Fruit fly (Drosophila melanogaster): ENCODE results near the gene CG17129.

CG17129 gene

DNA sequence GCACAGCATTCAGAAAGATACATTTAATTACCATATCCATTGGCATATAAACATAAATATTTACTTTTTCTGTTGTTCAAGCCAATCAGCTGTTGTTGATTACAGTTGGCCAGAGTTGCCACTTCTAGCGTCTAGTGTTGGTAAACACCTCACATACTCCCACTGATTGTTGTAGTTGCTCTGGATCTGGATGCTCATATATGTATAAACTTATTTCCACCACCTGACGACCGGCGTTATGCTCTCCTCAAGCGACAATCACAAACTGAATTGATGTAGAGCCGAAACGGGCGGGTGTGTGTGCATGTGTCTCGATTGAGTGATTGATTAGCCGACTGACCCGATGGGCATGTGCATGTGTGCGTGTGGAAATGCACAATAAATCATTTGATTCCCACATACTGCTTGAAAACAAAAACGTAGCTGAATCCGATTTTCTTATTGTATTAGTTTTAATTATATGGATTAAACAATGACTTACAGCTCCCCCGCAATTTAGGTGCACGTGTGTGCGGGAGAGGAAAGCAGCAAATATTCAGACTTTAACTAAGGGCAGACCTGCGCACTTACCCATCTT, 1.8 kb upstream of the CG17129 start (continued):
- TF ChIP-seq fu2 (GFP tag; optimal IDR thresholded peaks at IDR 0.05) (peak; percentile 37), BtbVII (GFP tag; optimal IDR thresholded peaks at IDR 0.05) (peak; percentile 45), Doc3 (GFP tag; IDR thresholded peaks at IDR 0.05; ENCODE audit: partially characterized antibody) (0 out of 3 replicates have a peak, but pooled peaks have one; percentile 20), zf30C (GFP tag; optimal IDR thresholded peaks at IDR 0.05) (peak; percentile 4), CG7839 (tag; optimal IDR thresholded peaks at IDR 0.05) (peak; percentile 20), HLH54F (GFP tag; optimal IDR thresholded peaks at IDR 0.05) (peak; percentile 26), CG6175 (GFP tag; IDR thresholded peaks at IDR 0.05) (no peak), ash1 (GFP tag; optimal IDR thresholded peaks at IDR 0.05) (no peak), MTF-1 (GFP tag; optimal IDR thresholded peaks at IDR 0.05; ENCODE audit: borderline replicate concordance) (peak; percentile 42), lov (optimal IDR thresholded peaks at IDR 0.05) (no peak), lov (GFP tag; IDR thresholded peaks at IDR 0.05) (no peak; the same call in 2 of the 3 replicates), tgo (GFP tag; IDR thresholded peaks at IDR 0.05) (no peak), CG2712 (tag; optimal IDR thresholded peaks at IDR 0.05) (peak; percentile 32), CG4328 (GFP tag; optimal IDR thresholded peaks at IDR 0.05) (no peak), scrt (GFP tag; optimal IDR thresholded peaks at IDR 0.05) (peak; percentile 40), dm (GFP tag; optimal IDR thresholded peaks at IDR 0.05) (peak; percentile 59), bcd (GFP tag; optimal IDR thresholded peaks at IDR 0.05) (peak; percentile 43), Side (GFP tag; optimal IDR thresholded peaks at IDR 0.05) (peak; percentile 29), CG33557 (GFP tag; optimal IDR thresholded peaks at IDR 0.05) (peak; percentile 44), HHEX (GFP tag; optimal IDR thresholded peaks at IDR 0.05) (peak; percentile 4), Sin3A (optimal IDR thresholded peaks at IDR 0.05) (peak; percentile 46), CG14710 (tag; optimal IDR thresholded peaks at IDR 0.05) (peak; percentile 45), sqz (GFP tag; optimal IDR thresholded peaks at IDR 0.05) (peak; percentile 44), zen (tag; optimal IDR thresholded peaks at IDR 0.05) (peak; percentile 54), CG8290 (GFP tag; optimal IDR thresholded peaks at IDR 0.05) (peak; percentile 53), CG8290 (tag; optimal IDR thresholded peaks at IDR 0.05) (peak; percentile 38 to 83), Dref (GFP tag; IDR thresholded peaks at IDR 0.05) (peak; percentile 21; the same call in 1 of the 2 replicates), toy (GFP tag; IDR thresholded peaks at IDR 0.05) (no peak), ase (GFP tag; IDR thresholded peaks at IDR 0.05) (no peak), MBD-R2 (GFP tag; IDR thresholded peaks at IDR 0.05) (peak; percentile 89), CG3838 (GFP tag; optimal IDR thresholded peaks at IDR 0.05) (peak; percentile 93), tll (GFP tag; optimal IDR thresholded peaks at IDR 0.05) (peak in 1 of 2 experiments; percentile 5), pzg (GFP tag; optimal IDR thresholded peaks at IDR 0.05) (peak; percentile 76), vnd (GFP tag; IDR thresholded peaks at IDR 0.05; ENCODE audit: partially characterized antibody) (0 out of 3 replicates have a peak, but pooled peaks have one; percentile 8), danr (GFP tag; IDR thresholded peaks at IDR 0.05) (no peak), CG14965 (GFP tag; optimal IDR thresholded peaks at IDR 0.05; ENCODE audit: borderline replicate concordance) (no peak), CG12659 (GFP tag; optimal IDR thresholded peaks at IDR 0.05) (peak; percentile 80), Vsx1 (GFP tag; optimal IDR thresholded peaks at IDR 0.05) (peak; percentile 73), CG11723 (GFP tag; optimal IDR thresholded peaks at IDR 0.05) (no peak), CG11504 (tag; optimal IDR thresholded peaks at IDR 0.05) (peak; percentile 48), HLH3B (GFP tag; IDR thresholded peaks at IDR 0.05) (no peak), CG30403 (GFP tag; optimal IDR thresholded peaks at IDR 0.05) (peak; percentile 1), h (optimal IDR thresholded peaks at IDR 0.05) (no peak), Trl (optimal IDR thresholded peaks at IDR 0.05) (no peak), Trl (GFP tag; optimal IDR thresholded peaks at IDR 0.05) (peak; percentile 24), slp2 (GFP tag; optimal IDR thresholded peaks at IDR 0.05) (peak; percentile 9), CG7786 (GFP tag; optimal IDR thresholded peaks at IDR 0.05) (peak; percentile 17), grau (tag; optimal IDR thresholded peaks at IDR 0.05) (peak; percentile 39), tap (tag; optimal IDR thresholded peaks at IDR 0.05) (peak; percentile 17), corto (GFP tag; optimal IDR thresholded peaks at IDR 0.05) (no peak), CG6654 (GFP tag; optimal IDR thresholded peaks at IDR 0.05) (no peak)
